Worm (Caenorhabditis elegans) whole organism, late embryonic: Measurements from ENCODE around the gene bath-3.

ENCODE experiments used
- ceh-9 ChIP-seq: sonication (generic microtip); optimal IDR thresholded peaks from 2 replicates; lab custom pipeline; 2016; ENCODE audit warnings: mild to moderate bottlenecking, missing genetic modification characterization, inconsistent platforms, missing compliant biosample characterization
- elt-2 ChIP-seq: sonication (generic microtip); optimal IDR thresholded peaks from 2 replicates; lab custom pipeline; 2016; ENCODE audit warnings: missing genetic modification reagents, missing genetic modification characterization, missing compliant biosample characterization
- eyg-1 ChIP-seq: sonication (generic microtip); optimal IDR thresholded peaks from 2 replicates; lab custom pipeline; 2016; ENCODE audit warnings: missing genotype, missing genetic modification characterization, missing compliant biosample characterization
- hlh-30 ChIP-seq: sonication (generic microtip); optimal IDR thresholded peaks from 2 replicates; lab custom pipeline; 2017; ENCODE audit warnings: antibody characterized with exemption, missing genetic modification characterization, missing compliant biosample characterization; ENCODE audit not compliant: insufficient read depth
- odd-2 ChIP-seq: sonication (generic microtip); optimal IDR thresholded peaks from 2 replicates; lab custom pipeline; 2017; ENCODE audit warnings: antibody characterized with exemption, mild to moderate bottlenecking, missing genetic modification characterization, missing compliant biosample characterization
- tbx-2 ChIP-seq: sonication (generic microtip); optimal IDR thresholded peaks from 2 replicates; lab custom pipeline; 2016; ENCODE audit warnings: missing genetic modification characterization, missing compliant biosample characterization
- unc-3 ChIP-seq, 2 experiments: fragments of 200-800 bp in 1 of 2; sonication (Bioruptor generic) in 1 of 2; sonication (generic microtip) in 1 of 2; conservative IDR thresholded peaks in 1 of 2; optimal IDR thresholded peaks in 1 of 2; 2 replicates each; pipeline versions ENCODE4 v1.3.6 to Lab custom; 2016 to 2022; ENCODE audit warnings: missing compliant biosample characterization in 2 of 2, missing genetic modification characterization in 2 of 2, missing genetic modification reagents in 1 of 2

ce11 chrII:2071429-2071828 lies 41.2 kb upstream of the bath-3 start, which contains the start of gene F07E5.7:
- TF ChIP-seq ceh-9 (no peak), eyg-1 (tag; lab: Kevin White, UChicago) (no peak), odd-2 (tag; lab: Kevin White, UChicago) (no peak), tbx-2 (tag; lab: Kevin White, UChicago) (no peak), hlh-30 (tag; lab: Kevin White, UChicago) (no peak), elt-2 (no peak), unc-3 (GFP tag; conservative IDR thresholded peaks at IDR 0.05; lab: Robert Waterston, UW) (no peak), unc-3 (tag; optimal IDR thresholded peaks at IDR 0.05; lab: Kevin White, UChicago) (no peak)
